Worm (Caenorhabditis elegans) whole organism, L2 larva: ENCODE results near the gene D1005.10.

Source experiments
- C34F6.9 ChIP-seq: fragments of 150-350 bp; optimal IDR thresholded peaks from 2 replicates; lab custom pipeline; 2014; ENCODE audit warnings: missing biosample characterization, missing genetic modification characterization
- F13H6.1 ChIP-seq: sonication (generic microtip); optimal IDR thresholded peaks from 2 replicates; lab custom pipeline; 2016; ENCODE audit warnings: missing genetic modification characterization, missing compliant biosample characterization
- R02D3.7 ChIP-seq: fragments of 150-350 bp; optimal IDR thresholded peaks from 2 replicates; lab custom pipeline; 2014; ENCODE audit warnings: missing biosample characterization, missing genetic modification characterization
- Y55F3AM.14 ChIP-seq: fragments of 200-800 bp; sonication (Bioruptor generic); optimal IDR thresholded peaks from 2 replicates; lab custom pipeline; 2018; ENCODE audit warnings: mild to moderate bottlenecking, missing genetic modification characterization, missing compliant biosample characterization
- ZK546.5 ChIP-seq: sonication (generic microtip); optimal IDR thresholded peaks from 2 replicates; lab custom pipeline; 2017; ENCODE audit warnings: missing biosample characterization, missing genetic modification characterization
- alr-1 ChIP-seq: fragments of 150-350 bp; optimal IDR thresholded peaks from 2 replicates; lab custom pipeline; 2014; ENCODE audit warnings: missing biosample characterization, missing genetic modification characterization
- aly-2 ChIP-seq: fragments of 150-350 bp; optimal IDR thresholded peaks from 2 replicates; lab custom pipeline; 2014; ENCODE audit warnings: missing biosample characterization, missing genetic modification characterization
- ama-1 ChIP-seq: fragments of 150-350 bp; optimal IDR thresholded peaks from 2 replicates; lab custom pipeline; 2018; ENCODE audit warnings: inconsistent platforms
- blmp-1 ChIP-seq: sonication (generic microtip); optimal IDR thresholded peaks from 2 replicates; lab custom pipeline; 2017; ENCODE audit warnings: missing genetic modification characterization, mild to moderate bottlenecking, missing compliant biosample characterization, antibody characterized with exemption, moderate library complexity; ENCODE audit not compliant: insufficient read depth
- ceh-16 ChIP-seq: fragments of 150-350 bp; optimal IDR thresholded peaks from 2 replicates; lab custom pipeline; 2014; ENCODE audit warnings: missing biosample characterization, missing genetic modification characterization
- ceh-82 ChIP-seq: fragments of 150-350 bp; optimal IDR thresholded peaks from 2 replicates; lab custom pipeline; 2014; ENCODE audit warnings: missing biosample characterization, missing genetic modification characterization
- crh-2 ChIP-seq: sonication (generic microtip); optimal IDR thresholded peaks from 2 replicates; lab custom pipeline; 2017; ENCODE audit warnings: missing biosample characterization, missing genetic modification characterization
- dmd-4 ChIP-seq: sonication (generic microtip); optimal IDR thresholded peaks from 2 replicates; lab custom pipeline; 2017; ENCODE audit warnings: missing biosample characterization, missing genetic modification characterization
- egl-27 ChIP-seq: sonication (generic microtip); optimal IDR thresholded peaks from 3 replicates; lab custom pipeline; 2017; ENCODE audit warnings: missing biosample characterization, missing genetic modification reagents, missing genetic modification characterization
- elt-1 ChIP-seq: fragments of 150-350 bp; optimal IDR thresholded peaks from 2 replicates; lab custom pipeline; 2014; ENCODE audit warnings: missing biosample characterization, missing genetic modification characterization
- elt-3 ChIP-seq: sonication (generic microtip); optimal IDR thresholded peaks from 2 replicates; lab custom pipeline; 2017; ENCODE audit warnings: missing biosample characterization, missing genetic modification characterization
- fos-1 ChIP-seq: fragments of 150-350 bp; optimal IDR thresholded peaks from 2 replicates; lab custom pipeline; 2014; ENCODE audit warnings: missing biosample characterization, missing genetic modification characterization
- gmeb-1 ChIP-seq: fragments of 150-350 bp; optimal IDR thresholded peaks from 2 replicates; lab custom pipeline; 2014; ENCODE audit warnings: missing biosample characterization, missing genetic modification characterization
- lin-11 ChIP-seq: fragments of 150-350 bp; sonication (generic microtip); optimal IDR thresholded peaks from 2 replicates; lab custom pipeline; 2014; ENCODE audit warnings: missing biosample characterization, missing genetic modification characterization, inconsistent platforms, mixed read lengths
- lin-13 ChIP-seq: fragments of 150-350 bp; optimal IDR thresholded peaks from 2 replicates; lab custom pipeline; 2014; ENCODE audit warnings: missing biosample characterization, missing genetic modification reagents, missing genetic modification characterization
- lin-39 ChIP-seq: fragments of 150-350 bp; optimal IDR thresholded peaks from 2 replicates; lab custom pipeline; 2014; ENCODE audit warnings: missing biosample characterization, missing genetic modification reagents, missing genetic modification characterization
- lsy-2 ChIP-seq, 2 experiments: fragments of 150-350 bp in 1 of 2; sonication (generic microtip) in 1 of 2; optimal IDR thresholded peaks; 2 replicates each; lab custom pipeline; 2014 to 2017; ENCODE audit warnings: missing biosample characterization in 2 of 2, missing genetic modification characterization in 2 of 2
- mab-5 ChIP-seq: fragments of 150-350 bp; optimal IDR thresholded peaks from 2 replicates; lab custom pipeline; 2014; ENCODE audit warnings: missing biosample characterization, missing genetic modification characterization
- mbf-1 ChIP-seq: sonication (generic microtip); optimal IDR thresholded peaks from 2 replicates; lab custom pipeline; 2017; ENCODE audit warnings: missing biosample characterization, missing genetic modification characterization
- mdl-1 ChIP-seq, 2 experiments: fragments of 150-350 bp in 1 of 2; sonication (generic microtip) in 1 of 2; optimal IDR thresholded peaks; 2 replicates each; lab custom pipeline; 2017; ENCODE audit warnings: missing biosample characterization in 2 of 2, missing genetic modification characterization in 2 of 2
- nhr-10 ChIP-seq: sonication (generic microtip); optimal IDR thresholded peaks from 2 replicates; lab custom pipeline; 2017; ENCODE audit warnings: missing biosample characterization, missing genetic modification characterization
- nhr-11 ChIP-seq: fragments of 150-350 bp; optimal IDR thresholded peaks from 2 replicates; lab custom pipeline; 2014; ENCODE audit warnings: missing biosample characterization, missing genetic modification characterization
- nhr-12 ChIP-seq: fragments of 150-350 bp; optimal IDR thresholded peaks from 2 replicates; lab custom pipeline; 2014; ENCODE audit warnings: missing biosample characterization, missing genetic modification characterization
- nhr-129 ChIP-seq: fragments of 150-350 bp; optimal IDR thresholded peaks from 2 replicates; lab custom pipeline; 2014; ENCODE audit warnings: missing biosample characterization, missing genetic modification characterization
- nhr-21 ChIP-seq: fragments of 150-350 bp; optimal IDR thresholded peaks from 2 replicates; lab custom pipeline; 2014; ENCODE audit warnings: missing biosample characterization, missing genetic modification characterization
- nhr-23 ChIP-seq: fragments of 150-350 bp; optimal IDR thresholded peaks from 2 replicates; lab custom pipeline; 2014; ENCODE audit warnings: missing biosample characterization, missing genetic modification reagents, missing genetic modification characterization
- nhr-237 ChIP-seq: fragments of 150-350 bp; optimal IDR thresholded peaks from 2 replicates; lab custom pipeline; 2014; ENCODE audit warnings: missing biosample characterization, missing genetic modification characterization
- nhr-25 ChIP-seq: fragments of 150-350 bp; sonication (generic microtip); optimal IDR thresholded peaks from 3 replicates; lab custom pipeline; 2014; ENCODE audit warnings: missing biosample characterization, missing genetic modification characterization
- nhr-6 ChIP-seq: fragments of 150-350 bp; optimal IDR thresholded peaks from 2 replicates; lab custom pipeline; 2014; ENCODE audit warnings: missing biosample characterization, missing genetic modification characterization
- nhr-77 ChIP-seq: fragments of 150-350 bp; optimal IDR thresholded peaks from 2 replicates; lab custom pipeline; 2014; ENCODE audit warnings: missing biosample characterization, missing genetic modification characterization
- peb-1 ChIP-seq: fragments of 150-350 bp; optimal IDR thresholded peaks from 2 replicates; lab custom pipeline; 2014; ENCODE audit warnings: missing biosample characterization, missing genetic modification characterization
- sem-4 ChIP-seq: fragments of 150-350 bp; optimal IDR thresholded peaks from 2 replicates; lab custom pipeline; 2014; ENCODE audit warnings: missing biosample characterization, missing genetic modification reagents, missing genetic modification characterization
- skn-1 ChIP-seq: sonication (generic microtip); optimal IDR thresholded peaks from 2 replicates; lab custom pipeline; 2017; ENCODE audit warnings: missing biosample characterization, missing genetic modification characterization
- sma-3 ChIP-seq: sonication (generic microtip); optimal IDR thresholded peaks from 2 replicates; lab custom pipeline; 2016; ENCODE audit warnings: missing genetic modification reagents, missing genetic modification characterization, missing compliant biosample characterization
- sma-9 ChIP-seq, 2 experiments: fragments of 150-350 bp in 1 of 2; sonication (generic microtip) in 1 of 2; optimal IDR thresholded peaks; 2 replicates each; lab custom pipeline; 2014 to 2016; ENCODE audit warnings: missing genetic modification characterization in 2 of 2, mild to moderate bottlenecking in 1 of 2, missing biosample characterization in 1 of 2, missing compliant biosample characterization in 1 of 2, missing genetic modification reagents in 1 of 2, moderate library complexity in 1 of 2
- snpc-4 ChIP-seq: fragments of 150-350 bp; optimal IDR thresholded peaks from 2 replicates; lab custom pipeline; 2014; ENCODE audit warnings: missing biosample characterization, missing genetic modification characterization
- unc-39 ChIP-seq: fragments of 150-350 bp; optimal IDR thresholded peaks from 2 replicates; lab custom pipeline; 2014; ENCODE audit warnings: missing biosample characterization, missing genetic modification characterization
- unc-55 ChIP-seq: fragments of 150-350 bp; sonication (generic microtip); optimal IDR thresholded peaks from 3 replicates; lab custom pipeline; 2014; ENCODE audit warnings: missing biosample characterization, missing genetic modification reagents, missing genetic modification characterization
- unc-62 ChIP-seq: fragments of 150-350 bp; optimal IDR thresholded peaks from 2 replicates; lab custom pipeline; 2014; ENCODE audit warnings: missing biosample characterization, missing genetic modification reagents, missing genetic modification characterization
- zag-1 ChIP-seq: fragments of 150-350 bp; optimal IDR thresholded peaks from 2 replicates; lab custom pipeline; 2014; ENCODE audit warnings: missing biosample characterization, missing genetic modification characterization
- ztf-1 ChIP-seq: fragments of 200-800 bp; sonication (Bioruptor generic); conservative IDR thresholded peaks from 2 replicates; pipeline ENCODE4 v1.3.6; 2022; ENCODE audit warnings: missing genetic modification characterization, missing compliant biosample characterization
- ztf-11 ChIP-seq: sonication (generic microtip); optimal IDR thresholded peaks from 2 replicates; lab custom pipeline; 2017; ENCODE audit warnings: missing biosample characterization, missing genetic modification characterization
- ztf-4 ChIP-seq: fragments of 150-350 bp; optimal IDR thresholded peaks from 2 replicates; lab custom pipeline; 2014; ENCODE audit warnings: missing biosample characterization, missing genetic modification characterization

Gene D1005.10

DNA sequence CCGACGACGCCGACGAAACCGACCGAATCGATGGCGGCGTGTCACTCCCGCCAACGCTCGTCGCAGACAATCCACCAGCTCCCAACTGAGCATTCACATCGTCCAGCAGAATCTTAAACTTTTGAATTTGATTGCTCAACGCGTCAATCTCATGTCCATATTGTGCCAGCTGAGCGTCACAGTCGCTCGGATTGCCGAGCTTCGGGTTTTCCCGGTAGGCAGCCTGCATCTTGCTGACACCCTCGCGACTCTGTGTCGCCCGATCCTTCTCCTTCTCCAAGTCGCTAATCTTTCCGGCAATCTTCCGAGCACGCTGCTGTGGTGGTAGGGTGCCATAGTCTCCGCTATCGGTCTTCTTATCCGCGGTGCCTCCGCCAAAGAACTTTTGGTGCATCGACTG lies 26.3 kb upstream of the D1005.10 start:
- TF ChIP-seq nhr-10 (tag; lab: Kevin White, UChicago) (no peak), crh-2 (tag; lab: Kevin White, UChicago) (no peak), sma-9 (GFP tag; optimal IDR thresholded peaks at IDR 0.05; lab: Kevin White, UChicago) (no peak), sma-9 (tag; optimal IDR thresholded peaks at IDR 0.05; lab: Kevin White, UChicago) (no peak), ceh-82 (tag; lab: Kevin White, UChicago) (no peak), egl-27 (no peak), ZK546.5 (tag; lab: Kevin White, UChicago) (no peak), alr-1 (tag; lab: Kevin White, UChicago) (no peak), skn-1 (tag; lab: Kevin White, UChicago) (no peak), Y55F3AM.14 (no peak), zag-1 (no peak), gmeb-1 (no peak), sem-4 (tag; lab: Kevin White, UChicago) (no peak)

DNA sequence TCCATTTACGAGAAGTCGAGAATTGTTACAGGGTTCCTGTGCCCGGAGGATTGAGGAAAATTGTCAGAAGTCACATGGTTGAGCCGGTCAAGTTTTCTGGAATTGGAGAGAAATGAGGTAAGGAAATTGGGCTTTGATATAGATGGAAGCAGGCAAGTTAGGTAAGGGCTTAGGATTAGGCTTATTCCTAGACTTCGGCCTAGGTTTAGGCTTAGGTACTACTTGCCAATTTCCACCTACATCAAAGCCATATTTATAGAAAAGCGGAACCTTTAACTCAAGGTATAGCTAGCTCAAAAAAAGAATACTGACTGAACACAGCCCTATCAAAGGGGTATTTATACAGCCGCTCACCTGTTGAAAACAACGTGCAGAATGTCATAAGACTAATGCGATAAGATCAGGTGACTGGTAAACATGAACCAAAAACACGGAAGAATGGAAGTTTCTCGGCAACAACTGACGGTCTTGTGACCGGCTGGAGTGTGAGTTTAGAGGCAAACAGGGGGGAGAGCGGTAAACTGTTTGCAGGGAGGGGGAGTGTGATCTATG lies 18.6 kb upstream of the D1005.10 start:
- TF ChIP-seq mab-5 = no peak
- TF ChIP-seq R02D3.7 (tag; lab: Kevin White, UChicago) = no peak
- no peak for TF ChIP-seq unc-55 (GFP tag; lab: Kevin White, UChicago)
- TF ChIP-seq aly-2 (tag; lab: Kevin White, UChicago) = no peak
- no peak for TF ChIP-seq snpc-4 (tag; lab: Kevin White, UChicago)
- no peak for TF ChIP-seq zag-1
- no peak for TF ChIP-seq ZK546.5 (tag; lab: Kevin White, UChicago)
- TF ChIP-seq nhr-23 (tag; lab: Kevin White, UChicago) = peak; percentile 28
- no peak for TF ChIP-seq unc-39
- TF ChIP-seq ceh-16 = peak; percentile 42
- TF ChIP-seq nhr-10 (tag; lab: Kevin White, UChicago) = peak; percentile 33
- no peak for TF ChIP-seq elt-1 (tag; lab: Kevin White, UChicago)
- TF ChIP-seq dmd-4 (tag; lab: Kevin White, UChicago) = no peak
- TF ChIP-seq ztf-11 (tag; lab: Kevin White, UChicago) = no peak
- TF ChIP-seq ztf-1 (GFP tag; lab: Robert Waterston, UW) = no peak
- peak; percentile 95 for TF ChIP-seq sma-9 (GFP tag; optimal IDR thresholded peaks at IDR 0.05; lab: Kevin White, UChicago)
- TF ChIP-seq sma-9 (tag; optimal IDR thresholded peaks at IDR 0.05; lab: Kevin White, UChicago) = no peak
- TF ChIP-seq mbf-1 (tag; lab: Kevin White, UChicago) = no peak
- no peak for TF ChIP-seq alr-1 (tag; lab: Kevin White, UChicago)
- TF ChIP-seq gmeb-1 = peak; percentile 87
- TF ChIP-seq nhr-12 (tag; lab: Kevin White, UChicago) = no peak
- TF ChIP-seq sma-3 (GFP tag; lab: Kevin White, UChicago) = peak; percentile 96
- TF ChIP-seq egl-27 = peak; percentile 75
- peak; percentile 81 for TF ChIP-seq crh-2 (tag; lab: Kevin White, UChicago)
- TF ChIP-seq blmp-1 (tag; lab: Kevin White, UChicago) = peak; percentile 17
- TF ChIP-seq nhr-237 (tag; lab: Kevin White, UChicago) = no peak
- peak; percentile 11 for TF ChIP-seq lin-13 (GFP tag; lab: Kevin White, UChicago)
- peak; percentile 87 for TF ChIP-seq lin-11 (tag; lab: Kevin White, UChicago)
- TF ChIP-seq lin-39 (tag; lab: Kevin White, UChicago) = no peak
- TF ChIP-seq mdl-1 (tag; optimal IDR thresholded peaks at IDR 0.05; lab: Kevin White, UChicago) = peak in 1 of 2 experiments; percentile 60
- no peak for TF ChIP-seq fos-1
- peak; percentile 93 for TF ChIP-seq nhr-21 (tag; lab: Kevin White, UChicago)
- TF ChIP-seq skn-1 (tag; lab: Kevin White, UChicago) = no peak
- no peak for TF ChIP-seq nhr-77 (tag; lab: Kevin White, UChicago)
- no peak for TF ChIP-seq ceh-82 (tag; lab: Kevin White, UChicago)
- peak; percentile 99 for TF ChIP-seq nhr-25
- TF ChIP-seq ztf-4 (tag; lab: Kevin White, UChicago) = peak; percentile 80
- peak; percentile 100 for TF ChIP-seq ama-1
- TF ChIP-seq nhr-129 = peak; percentile 97
- TF ChIP-seq peb-1 (tag; lab: Kevin White, UChicago) = no peak
- peak; percentile 87 for TF ChIP-seq F13H6.1 (tag; lab: Kevin White, UChicago)
- no peak for TF ChIP-seq elt-3
- TF ChIP-seq Y55F3AM.14 = no peak
- peak; percentile 83 for TF ChIP-seq C34F6.9 (tag; lab: Kevin White, UChicago)
- peak; percentile 53 for TF ChIP-seq sem-4 (tag; lab: Kevin White, UChicago)
- TF ChIP-seq nhr-11 (tag; lab: Kevin White, UChicago) = no peak
- TF ChIP-seq nhr-6 (tag; lab: Kevin White, UChicago) = peak; percentile 84
- peak; percentile 4 to 79 for TF ChIP-seq lsy-2 (tag; optimal IDR thresholded peaks at IDR 0.05; lab: Kevin White, UChicago)
- no peak for TF ChIP-seq unc-62
